Worm (Caenorhabditis elegans) whole organism, early embryonic: ENCODE results near the gene folt-1.

Source experiments
- B0310.2 ChIP-seq: sonication (generic microtip); optimal IDR thresholded peaks from 2 replicates; lab custom pipeline; 2016; ENCODE audit warnings: mild to moderate bottlenecking, missing genetic modification characterization, missing compliant biosample characterization
- F13C5.2 ChIP-seq: sonication (generic microtip); optimal IDR thresholded peaks from 2 replicates; lab custom pipeline; 2017; ENCODE audit warnings: mild to moderate bottlenecking, missing genetic modification characterization, inconsistent platforms, missing compliant biosample characterization
- aly-1 ChIP-seq: sonication (generic microtip); optimal IDR thresholded peaks from 2 replicates; lab custom pipeline; 2016; ENCODE audit warnings: missing genetic modification characterization, missing compliant biosample characterization
- ama-1 ChIP-seq: fragments of 150-350 bp; optimal IDR thresholded peaks from 2 replicates; lab custom pipeline; 2014
- ceh-13 ChIP-seq: fragments of 200-800 bp; sonication (Bioruptor generic); optimal IDR thresholded peaks from 2 replicates; lab custom pipeline; 2018; ENCODE audit warnings: mild to moderate bottlenecking, missing genetic modification characterization, missing compliant biosample characterization
- ceh-36 ChIP-seq: sonication (generic microtip); optimal IDR thresholded peaks from 2 replicates; lab custom pipeline; 2016; ENCODE audit warnings: missing genetic modification characterization, inconsistent platforms, missing compliant biosample characterization
- ets-7 ChIP-seq: sonication (generic microtip); optimal IDR thresholded peaks from 2 replicates; lab custom pipeline; 2016; ENCODE audit warnings: missing genotype, missing genetic modification characterization, missing compliant biosample characterization
- flt-1 ChIP-seq: fragments of 200-800 bp; sonication (Bioruptor generic); IDR thresholded peaks from 2 replicates; pipeline ENCODE4 v1.3.6; 2022; ENCODE audit warnings: missing genetic modification characterization, missing compliant biosample characterization
- hmbx-1 ChIP-seq: sonication (generic microtip); optimal IDR thresholded peaks from 2 replicates; lab custom pipeline; 2016; ENCODE audit warnings: mild to moderate bottlenecking, missing genetic modification characterization, missing compliant biosample characterization
- hmg-4 ChIP-seq: fragments of 200-800 bp; sonication (Bioruptor generic); optimal IDR thresholded peaks from 2 replicates; lab custom pipeline; 2018; ENCODE audit warnings: mild to moderate bottlenecking, missing genetic modification characterization, missing compliant biosample characterization
- hnd-1 ChIP-seq: sonication (generic microtip); optimal IDR thresholded peaks from 2 replicates; lab custom pipeline; 2016; ENCODE audit warnings: missing genetic modification characterization, missing compliant biosample characterization
- pes-1 ChIP-seq: fragments of 200-800 bp; sonication (Bioruptor generic); IDR thresholded peaks from 2 replicates; pipeline ENCODE4 v1.3.6; 2022; ENCODE audit warnings: missing genetic modification reagents, missing genetic modification characterization, missing compliant biosample characterization
- scrt-1 ChIP-seq: fragments of 200-800 bp; sonication (Bioruptor generic); IDR thresholded peaks from 2 replicates; pipeline ENCODE4 v1.3.6; 2022; ENCODE audit warnings: missing genetic modification characterization, missing compliant biosample characterization
- sea-1 ChIP-seq: fragments of 200-800 bp; sonication (Bioruptor generic); conservative IDR thresholded peaks from 2 replicates; pipeline ENCODE4 v1.3.6; 2022; ENCODE audit warnings: missing genetic modification characterization, missing compliant biosample characterization
- tbx-11 ChIP-seq: fragments of 200-800 bp; sonication (Bioruptor generic); IDR thresholded peaks from 2 replicates; pipeline ENCODE4 v1.3.6; 2022; ENCODE audit warnings: missing genetic modification characterization, missing compliant biosample characterization
- tbx-37 ChIP-seq: fragments of 200-800 bp; sonication (Bioruptor generic); conservative IDR thresholded peaks from 2 replicates; pipeline ENCODE4 v1.3.6; 2022; ENCODE audit warnings: missing genetic modification reagents, missing genetic modification characterization, missing compliant biosample characterization
- tra-4 ChIP-seq: sonication (generic microtip); optimal IDR thresholded peaks from 2 replicates; lab custom pipeline; 2017; ENCODE audit warnings: missing genetic modification characterization, missing compliant biosample characterization

Gene folt-1

DNA sequence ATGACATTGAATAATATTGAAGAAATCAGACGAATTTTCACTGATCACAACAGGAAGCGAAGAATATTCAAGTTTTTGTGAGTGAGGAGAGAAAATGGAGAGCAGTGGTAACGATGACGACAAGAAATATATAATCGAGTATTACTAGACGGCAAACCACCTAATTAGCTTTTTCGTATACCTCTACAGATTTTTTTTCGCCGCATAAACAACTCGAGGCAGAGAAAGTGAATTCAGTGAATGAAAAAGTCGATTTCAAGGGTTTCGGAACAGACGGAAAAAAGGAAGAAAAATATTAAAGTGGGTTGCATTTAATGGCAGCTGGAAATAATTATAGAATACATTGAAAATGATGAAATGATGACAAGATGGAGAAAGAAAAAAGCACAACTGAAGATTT, 36.3 kb downstream of the folt-1 start, which contains the start of gene gpa-1:
gpa-1 (minus strand) TSS at position 101 of the 400 bp plus-strand sequence.
- TF ChIP-seq tbx-37 (GFP tag; lab: Robert Waterston, UW) (no peak), aly-1 (tag; lab: Kevin White, UChicago) (no peak), B0310.2 (no peak), hmbx-1 (no peak)

DNA sequence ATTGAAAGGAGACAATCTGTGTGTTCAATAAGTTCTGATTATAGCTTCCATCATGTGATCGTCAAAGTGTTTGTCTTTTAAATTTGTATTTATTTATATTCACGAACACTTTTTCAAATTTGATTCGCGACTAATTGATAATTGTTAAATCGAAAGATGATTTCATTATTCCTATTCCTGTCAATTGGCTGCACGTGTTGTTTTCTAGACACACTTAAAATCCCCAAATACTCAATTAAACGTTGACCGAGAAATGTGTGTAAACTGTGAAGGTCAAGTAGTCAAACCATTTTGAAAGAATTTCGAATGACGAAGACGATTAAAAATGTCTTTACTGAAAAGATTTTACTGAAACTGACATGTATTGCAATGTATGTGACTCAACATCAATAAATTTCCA, 39.7 kb downstream of the folt-1 start:
- TF ChIP-seq tbx-11 (no peak), tbx-37 (GFP tag; lab: Robert Waterston, UW) (no peak), B0310.2 (no peak), ets-7 (tag; lab: Kevin White, UChicago) (no peak), ama-1 (lab: Kevin White, UChicago) (no peak)

DNA sequence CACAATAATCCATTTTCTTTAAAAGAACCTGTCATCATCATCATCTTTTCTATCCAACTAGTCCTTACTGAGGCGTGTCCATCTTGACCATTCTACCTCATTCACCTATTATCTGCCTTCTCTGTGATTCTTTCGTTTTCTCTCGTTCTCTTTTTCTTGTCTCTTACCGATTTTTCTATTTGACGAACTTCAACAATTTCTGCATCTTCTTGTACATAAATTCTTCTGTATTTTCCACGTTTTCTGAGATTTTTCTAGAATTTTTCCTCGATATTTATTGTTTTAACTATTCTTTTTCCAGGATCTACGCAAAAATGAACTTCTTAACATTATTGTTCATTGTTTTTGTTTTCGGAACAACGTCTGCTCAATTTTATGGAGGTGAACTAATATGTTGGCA, 41.6 kb downstream of the folt-1 start, which contains the start of gene cnc-10:
cnc-10 (plus strand) TSS at position 301 of the 400 bp plus-strand sequence.
- no peak for TF ChIP-seq hmbx-1

DNA sequence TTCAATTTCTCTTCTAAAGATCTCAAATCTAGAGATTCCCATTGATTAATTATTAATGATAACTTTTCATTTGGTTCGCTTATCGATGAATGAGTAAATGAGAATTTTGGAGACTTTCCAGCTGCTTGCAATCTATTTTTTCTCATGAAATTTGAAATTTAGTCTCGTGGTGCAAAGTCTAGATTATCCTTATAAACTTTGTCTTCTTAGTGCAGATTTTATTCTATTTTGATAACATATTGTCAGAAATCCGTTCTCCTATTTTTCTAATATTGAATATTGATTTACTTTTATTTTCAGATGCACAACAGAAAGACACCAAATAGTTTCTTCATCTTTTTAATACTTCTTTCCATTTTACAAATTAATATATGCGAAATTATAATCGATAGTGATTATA, 49.7 kb downstream of the folt-1 start, which contains the start of gene lgc-49:
lgc-49 (plus strand) TSS at position 301 of the 400 bp plus-strand sequence.
- TF ChIP-seq hnd-1 (tag; lab: Kevin White, UChicago), result no peak
- TF ChIP-seq scrt-1, result no peak
- TF ChIP-seq hmbx-1, result no peak
- TF ChIP-seq ceh-13, result no peak
- TF ChIP-seq tra-4 (tag; lab: Kevin White, UChicago), result no peak
- TF ChIP-seq B0310.2, result no peak
- no peak for TF ChIP-seq tbx-37 (GFP tag; lab: Robert Waterston, UW)
- TF ChIP-seq sea-1 (GFP tag; lab: Robert Waterston, UW), result no peak
- TF ChIP-seq aly-1 (tag; lab: Kevin White, UChicago), result no peak
- no peak for TF ChIP-seq tbx-11
- TF ChIP-seq ets-7 (tag; lab: Kevin White, UChicago), result no peak
- no peak for TF ChIP-seq flt-1 (GFP tag; lab: Robert Waterston, UW)
- TF ChIP-seq F13C5.2 (tag; lab: Kevin White, UChicago), result no peak
- TF ChIP-seq ama-1 (lab: Kevin White, UChicago), result no peak
- no peak for TF ChIP-seq pes-1 (GFP tag; lab: Robert Waterston, UW)
- no peak for TF ChIP-seq hmg-4 (GFP tag; lab: Kevin White, UChicago)
- no peak for TF ChIP-seq ceh-36 (tag; lab: Kevin White, UChicago)
